Worm (Caenorhabditis elegans): Measurements from ENCODE around the gene str-211.

- no peak for TF ChIP-seq him-1 (tag; optimal IDR thresholded peaks at IDR 0.05)
- TF ChIP-seq W03F9.2 (tag; optimal IDR thresholded peaks at IDR 0.05) = no peak
- no peak for TF ChIP-seq dao-5 (tag; optimal IDR thresholded peaks at IDR 0.05)
These were observed 31.8 kb downstream of the str-211 start, which contains the start of gene H23N18.5 for ce11 chrV:4912313-4912712.

Data from whole organism, L4/young adult.